Worm (Caenorhabditis elegans) whole organism, late embryonic: ENCODE results near the gene C17G10.7.

Source experiments
- F13H6.1 ChIP-seq: sonication (generic microtip); optimal IDR thresholded peaks from 2 replicates; lab custom pipeline; 2016; ENCODE audit warnings: missing genetic modification characterization, missing compliant biosample characterization
- K09A11.1 ChIP-seq: sonication (generic microtip); optimal IDR thresholded peaks from 2 replicates; lab custom pipeline; 2017; ENCODE audit warnings: antibody characterized with exemption, mild to moderate bottlenecking, missing genetic modification characterization, missing compliant biosample characterization; ENCODE audit not compliant: insufficient read depth
- T23F11.4 ChIP-seq: fragments of 200-800 bp; sonication (Bioruptor generic); optimal IDR thresholded peaks from 2 replicates; lab custom pipeline; 2018; ENCODE audit warnings: mild to moderate bottlenecking, missing genetic modification characterization, missing compliant biosample characterization
- Y22D7AL.16 ChIP-seq: sonication (generic microtip); optimal IDR thresholded peaks from 2 replicates; lab custom pipeline; 2016; ENCODE audit warnings: missing genetic modification characterization, missing compliant biosample characterization
- ahr-1 ChIP-seq: sonication (generic microtip); optimal IDR thresholded peaks from 2 replicates; lab custom pipeline; 2016; ENCODE audit warnings: missing genetic modification characterization, missing compliant biosample characterization
- ama-1 ChIP-seq: fragments of 150-350 bp; optimal IDR thresholded peaks from 2 replicates; lab custom pipeline; 2014
- ceh-14 ChIP-seq: sonication (generic microtip); optimal IDR thresholded peaks from 2 replicates; lab custom pipeline; 2016; ENCODE audit warnings: missing genotype, missing genetic modification characterization, missing compliant biosample characterization
- ceh-18 ChIP-seq: sonication (generic microtip); optimal IDR thresholded peaks from 2 replicates; lab custom pipeline; 2016; ENCODE audit warnings: missing genetic modification characterization, missing compliant biosample characterization
- ceh-19 ChIP-seq: fragments of 200-800 bp; sonication (Bioruptor generic); optimal IDR thresholded peaks from 2 replicates; lab custom pipeline; 2018; ENCODE audit warnings: mild to moderate bottlenecking, missing genetic modification characterization, missing compliant biosample characterization
- ceh-22 ChIP-seq: sonication (generic microtip); optimal IDR thresholded peaks from 2 replicates; lab custom pipeline; 2017; ENCODE audit warnings: missing biosample characterization, missing genetic modification characterization
- ceh-31 ChIP-seq: sonication (generic microtip); optimal IDR thresholded peaks from 2 replicates; lab custom pipeline; 2016; ENCODE audit warnings: missing genetic modification characterization, missing compliant biosample characterization
- ceh-34 ChIP-seq: sonication (generic microtip); optimal IDR thresholded peaks from 2 replicates; lab custom pipeline; 2016; ENCODE audit warnings: mild to moderate bottlenecking, missing genetic modification characterization, missing compliant biosample characterization
- ceh-48 ChIP-seq: sonication (generic microtip); optimal IDR thresholded peaks from 2 replicates; lab custom pipeline; 2016; ENCODE audit warnings: missing genetic modification characterization, inconsistent platforms, missing compliant biosample characterization
- che-1 ChIP-seq: sonication (generic microtip); optimal IDR thresholded peaks from 2 replicates; lab custom pipeline; 2016; ENCODE audit warnings: mild to moderate bottlenecking, missing genetic modification characterization, missing compliant biosample characterization
- dmd-4 ChIP-seq: sonication (generic microtip); optimal IDR thresholded peaks from 2 replicates; lab custom pipeline; 2016; ENCODE audit warnings: borderline replicate concordance, missing genetic modification characterization, missing compliant biosample characterization
- elt-2 ChIP-seq: sonication (generic microtip); optimal IDR thresholded peaks from 2 replicates; lab custom pipeline; 2016; ENCODE audit warnings: missing genetic modification reagents, missing genetic modification characterization, missing compliant biosample characterization
- elt-4 ChIP-seq: sonication (generic microtip); optimal IDR thresholded peaks from 2 replicates; lab custom pipeline; 2016; ENCODE audit warnings: missing genetic modification characterization, missing compliant biosample characterization
- fax-1 ChIP-seq: sonication (generic microtip); optimal IDR thresholded peaks from 2 replicates; lab custom pipeline; 2016; ENCODE audit warnings: missing genotype, missing genetic modification characterization, missing compliant biosample characterization
- fkh-10 ChIP-seq: fragments of 150-350 bp; optimal IDR thresholded peaks from 2 replicates; lab custom pipeline; 2014; ENCODE audit warnings: missing biosample characterization, missing genetic modification reagents, missing genetic modification characterization
- gmeb-2 ChIP-seq: sonication (generic microtip); optimal IDR thresholded peaks from 2 replicates; lab custom pipeline; 2016; ENCODE audit warnings: missing genetic modification characterization, inconsistent platforms, missing compliant biosample characterization
- hlh-13 ChIP-seq: fragments of 200-800 bp; sonication (Bioruptor generic); optimal IDR thresholded peaks from 2 replicates; lab custom pipeline; 2018; ENCODE audit warnings: mild to moderate bottlenecking, missing genetic modification characterization, missing compliant biosample characterization
- hlh-15 ChIP-seq: sonication (generic microtip); optimal IDR thresholded peaks from 2 replicates; lab custom pipeline; 2016; ENCODE audit warnings: missing genetic modification characterization, missing compliant biosample characterization
- hlh-6 ChIP-seq: sonication (generic microtip); optimal IDR thresholded peaks from 2 replicates; lab custom pipeline; 2016; ENCODE audit warnings: missing genotype, missing genetic modification characterization, missing compliant biosample characterization
- hlh-8 ChIP-seq: sonication (generic microtip); optimal IDR thresholded peaks from 2 replicates; lab custom pipeline; 2016; ENCODE audit warnings: missing genotype, missing genetic modification characterization, missing compliant biosample characterization
- lim-6 ChIP-seq: sonication (generic microtip); optimal IDR thresholded peaks from 2 replicates; lab custom pipeline; 2016; ENCODE audit warnings: missing genetic modification characterization, missing compliant biosample characterization
- lin-11 ChIP-seq: fragments of 200-800 bp; sonication (Bioruptor generic); optimal IDR thresholded peaks from 2 replicates; lab custom pipeline; 2018; ENCODE audit warnings: mild to moderate bottlenecking, missing genetic modification characterization, missing compliant biosample characterization
- mec-3 ChIP-seq: sonication (generic microtip); optimal IDR thresholded peaks from 2 replicates; lab custom pipeline; 2016; ENCODE audit warnings: borderline replicate concordance, missing genetic modification characterization, missing compliant biosample characterization
- nhr-232 ChIP-seq: sonication (generic microtip); optimal IDR thresholded peaks from 2 replicates; lab custom pipeline; 2016; ENCODE audit warnings: missing genetic modification characterization, missing compliant biosample characterization
- odd-2 ChIP-seq: sonication (generic microtip); optimal IDR thresholded peaks from 2 replicates; lab custom pipeline; 2017; ENCODE audit warnings: antibody characterized with exemption, mild to moderate bottlenecking, missing genetic modification characterization, missing compliant biosample characterization
- pag-3 ChIP-seq: sonication (generic microtip); optimal IDR thresholded peaks from 2 replicates; lab custom pipeline; 2016; ENCODE audit warnings: missing compliant biosample characterization, missing genetic modification characterization, borderline replicate concordance
- pat-9 ChIP-seq: fragments of 200-800 bp; sonication (Bioruptor generic); optimal IDR thresholded peaks from 2 replicates; lab custom pipeline; 2018; ENCODE audit warnings: mild to moderate bottlenecking, missing genetic modification characterization, moderate library complexity, missing compliant biosample characterization
- pax-1 ChIP-seq: fragments of 150-350 bp; optimal IDR thresholded peaks from 2 replicates; lab custom pipeline; 2014; ENCODE audit warnings: missing biosample characterization, missing genetic modification characterization
- pha-4 ChIP-seq: fragments of 150-350 bp; optimal IDR thresholded peaks from 2 replicates; lab custom pipeline; 2018; ENCODE audit warnings: missing biosample characterization, missing genetic modification reagents, missing genetic modification characterization
- pqm-1 ChIP-seq: sonication (generic microtip); optimal IDR thresholded peaks from 2 replicates; lab custom pipeline; 2016; ENCODE audit warnings: missing genetic modification characterization, missing compliant biosample characterization
- ref-2 ChIP-seq: sonication (generic microtip); optimal IDR thresholded peaks from 2 replicates; lab custom pipeline; 2016; ENCODE audit warnings: missing genetic modification characterization, missing compliant biosample characterization
- rnt-1 ChIP-seq: sonication (generic microtip); optimal IDR thresholded peaks from 2 replicates; lab custom pipeline; 2016; ENCODE audit warnings: missing genetic modification characterization, missing compliant biosample characterization
- sdc-2 ChIP-seq: sonication (generic microtip); optimal IDR thresholded peaks from 2 replicates; lab custom pipeline; 2016; ENCODE audit warnings: missing genotype, missing genetic modification characterization, missing compliant biosample characterization
- sox-2 ChIP-seq: fragments of 200-800 bp; sonication (Bioruptor generic); IDR thresholded peaks from 2 replicates; pipeline ENCODE4 v1.3.6; 2022; ENCODE audit warnings: missing genetic modification reagents, missing genetic modification characterization, missing compliant biosample characterization
- sox-4 ChIP-seq: sonication (generic microtip); optimal IDR thresholded peaks from 2 replicates; lab custom pipeline; 2017; ENCODE audit warnings: mild to moderate bottlenecking, missing genetic modification characterization, inconsistent platforms, missing compliant biosample characterization
- tbx-2 ChIP-seq: sonication (generic microtip); optimal IDR thresholded peaks from 2 replicates; lab custom pipeline; 2016; ENCODE audit warnings: missing genetic modification characterization, missing compliant biosample characterization
- tbx-7 ChIP-seq: sonication (generic microtip); optimal IDR thresholded peaks from 2 replicates; lab custom pipeline; 2016; ENCODE audit warnings: missing genotype, missing genetic modification characterization, missing compliant biosample characterization
- unc-42 ChIP-seq: sonication (generic microtip); optimal IDR thresholded peaks from 2 replicates; lab custom pipeline; 2016; ENCODE audit warnings: missing genotype, missing genetic modification characterization, missing compliant biosample characterization
- unc-86 ChIP-seq: sonication (generic microtip); optimal IDR thresholded peaks from 2 replicates; lab custom pipeline; 2016; ENCODE audit warnings: missing genetic modification characterization, missing compliant biosample characterization
- zip-5 ChIP-seq: sonication (generic microtip); optimal IDR thresholded peaks from 2 replicates; lab custom pipeline; 2016; ENCODE audit warnings: missing genetic modification characterization, missing compliant biosample characterization
- ztf-16 ChIP-seq: sonication (generic microtip); optimal IDR thresholded peaks from 2 replicates; lab custom pipeline; 2017; ENCODE audit warnings: missing genetic modification characterization, missing compliant biosample characterization

C17G10.7 gene

DNA sequence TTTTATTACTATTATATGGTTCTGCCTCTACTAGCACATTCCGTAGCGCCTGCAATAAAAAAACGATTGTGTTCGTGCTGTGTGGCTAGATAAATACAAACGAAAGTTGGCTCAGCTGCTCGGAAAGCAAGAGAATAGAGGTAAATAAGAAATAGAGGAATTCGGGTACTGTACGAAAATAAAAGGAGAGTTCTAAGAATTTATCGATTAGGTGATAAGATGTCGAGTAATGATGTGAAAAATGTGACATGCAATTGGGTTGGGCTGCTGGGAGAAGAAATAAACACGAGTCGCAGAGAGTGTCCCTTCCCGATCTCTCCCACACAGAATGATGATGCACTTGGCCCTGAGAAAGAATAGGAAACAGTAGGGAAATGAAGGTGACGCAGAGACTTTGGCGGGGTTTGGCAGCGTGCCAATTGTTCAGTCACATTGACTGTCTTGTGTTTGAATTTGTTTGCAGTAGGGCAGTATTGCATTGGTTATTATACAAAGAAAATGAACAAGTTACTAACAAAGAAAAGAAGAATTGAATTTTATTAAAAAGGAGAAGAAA, 14.2 kb downstream of the C17G10.7 start, which contains the start of gene cdc-14 (continued):
- peak; percentile 81 for TF ChIP-seq ceh-18 (tag; lab: Kevin White, UChicago)
- no peak for TF ChIP-seq pqm-1 (tag; lab: Kevin White, UChicago)
- TF ChIP-seq elt-2: peak; percentile 57
- TF ChIP-seq sox-4: no peak
- TF ChIP-seq tbx-2 (tag; lab: Kevin White, UChicago): peak; percentile 76
- TF ChIP-seq mec-3 (tag; lab: Kevin White, UChicago): no peak
- no peak for TF ChIP-seq dmd-4 (tag; lab: Kevin White, UChicago)
- no peak for TF ChIP-seq hlh-13
- no peak for TF ChIP-seq che-1 (tag; lab: Kevin White, UChicago)
- TF ChIP-seq lin-11 (tag; lab: Kevin White, UChicago): no peak
- TF ChIP-seq fkh-10: no peak
- TF ChIP-seq ceh-34 (tag; lab: Kevin White, UChicago): peak; percentile 69
- peak; percentile 65 for TF ChIP-seq ceh-31
- no peak for TF ChIP-seq ama-1 (lab: Kevin White, UChicago)
- TF ChIP-seq sdc-2 (tag; lab: Kevin White, UChicago): peak; percentile 33

DNA sequence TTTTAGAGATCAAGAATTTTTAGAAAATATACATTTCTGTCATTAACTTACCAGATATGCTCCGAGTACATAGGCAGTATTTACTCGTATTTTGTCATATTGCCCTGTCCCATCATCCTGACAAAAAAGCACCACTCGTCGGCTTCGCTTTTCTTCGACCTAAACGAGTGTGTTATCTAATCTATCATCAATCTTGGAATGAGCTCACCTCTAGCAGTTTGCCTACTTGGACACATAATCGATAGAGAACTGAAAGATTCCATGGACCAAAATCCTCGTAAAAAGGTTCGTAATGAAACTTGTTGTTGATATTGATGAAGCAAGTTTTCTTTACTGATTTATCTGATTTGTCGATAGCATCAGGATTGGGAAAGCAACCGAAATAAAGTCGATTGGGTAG, 14.8 kb downstream of the C17G10.7 start:
- TF ChIP-seq lim-6 (tag; lab: Kevin White, UChicago): no peak
- no peak for TF ChIP-seq nhr-232 (tag; lab: Kevin White, UChicago)
- no peak for TF ChIP-seq che-1 (tag; lab: Kevin White, UChicago)
- TF ChIP-seq T23F11.4 (GFP tag; lab: Kevin White, UChicago): no peak
- TF ChIP-seq pax-1 (tag; lab: Kevin White, UChicago): no peak
- TF ChIP-seq pat-9: no peak
- TF ChIP-seq sdc-2 (tag; lab: Kevin White, UChicago): no peak
- no peak for TF ChIP-seq ztf-16 (tag; lab: Kevin White, UChicago)
- TF ChIP-seq ref-2 (tag; lab: Kevin White, UChicago): no peak
- no peak for TF ChIP-seq tbx-7 (tag; lab: Kevin White, UChicago)
- no peak for TF ChIP-seq hlh-6 (tag; lab: Kevin White, UChicago)
- TF ChIP-seq hlh-15 (tag; lab: Kevin White, UChicago): no peak
- no peak for TF ChIP-seq ama-1 (lab: Kevin White, UChicago)
- TF ChIP-seq ahr-1 (tag; lab: Kevin White, UChicago): no peak
- TF ChIP-seq elt-4: no peak
- no peak for TF ChIP-seq ceh-48 (tag; lab: Kevin White, UChicago)
- no peak for TF ChIP-seq F13H6.1
- no peak for TF ChIP-seq ceh-22 (tag; lab: Kevin White, UChicago)

DNA sequence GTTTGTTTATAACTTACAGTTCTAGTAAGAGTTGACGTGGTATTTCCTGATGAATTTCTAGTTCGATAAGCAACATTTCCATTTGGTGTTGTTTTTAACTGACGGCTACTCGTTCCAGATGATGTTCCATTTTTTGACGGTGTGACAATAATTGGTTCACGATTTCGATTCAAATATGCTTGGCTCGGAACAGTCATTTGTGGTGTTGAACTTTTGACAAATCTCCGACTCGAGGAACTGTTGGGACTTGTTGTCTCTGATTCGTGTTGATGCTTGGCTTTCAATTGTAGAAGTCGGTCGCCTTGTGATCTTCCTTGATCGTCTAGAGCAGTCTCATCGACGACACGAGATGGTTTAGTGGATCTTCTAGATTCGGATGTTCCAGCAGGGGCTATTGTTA, 16.1 kb downstream of the C17G10.7 start:
- TF ChIP-seq unc-86: no peak
- no peak for TF ChIP-seq hlh-13
- no peak for TF ChIP-seq rnt-1 (tag; lab: Kevin White, UChicago)
- no peak for TF ChIP-seq gmeb-2
- no peak for TF ChIP-seq pag-3 (tag; lab: Kevin White, UChicago)
- TF ChIP-seq sox-2 (GFP tag; lab: Robert Waterston, UW): no peak
- no peak for TF ChIP-seq ceh-14 (tag; lab: Kevin White, UChicago)
- TF ChIP-seq ceh-19 (GFP tag; lab: Kevin White, UChicago): no peak
- TF ChIP-seq fax-1: no peak
- no peak for TF ChIP-seq ceh-18 (tag; lab: Kevin White, UChicago)
- no peak for TF ChIP-seq odd-2

DNA sequence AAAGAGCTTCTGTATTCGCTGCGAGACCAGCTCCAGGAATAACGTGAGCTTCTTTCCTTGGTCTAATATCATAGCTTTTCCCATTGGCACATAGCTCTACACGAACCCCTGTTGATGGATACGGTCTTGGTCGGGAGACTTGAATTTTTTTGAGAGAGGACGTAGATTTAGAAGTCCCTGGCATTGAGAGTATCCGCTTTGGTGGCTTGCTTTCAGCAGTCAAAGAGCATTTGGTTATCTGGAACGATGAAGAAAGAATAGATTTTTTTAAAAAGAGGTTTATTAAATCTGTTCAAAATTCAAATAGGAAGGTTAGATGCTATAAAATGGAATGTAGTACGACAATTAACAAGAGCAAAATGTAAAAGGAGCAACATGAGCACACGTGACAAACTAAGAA, 18.0 kb downstream of the C17G10.7 start, which contains the start of gene C17G10.13:
C17G10.13 (minus strand) TSS at position 101 of the 400 bp plus-strand sequence.
- TF ChIP-seq unc-42 (tag; lab: Kevin White, UChicago): no peak
- no peak for TF ChIP-seq ref-2 (tag; lab: Kevin White, UChicago)
- TF ChIP-seq elt-4: no peak
- no peak for TF ChIP-seq fkh-10
- no peak for TF ChIP-seq hlh-6 (tag; lab: Kevin White, UChicago)
- TF ChIP-seq odd-2: no peak
- TF ChIP-seq hlh-8 (tag; lab: Kevin White, UChicago): no peak
- TF ChIP-seq ceh-19 (GFP tag; lab: Kevin White, UChicago): no peak
- no peak for TF ChIP-seq zip-5
- TF ChIP-seq ceh-14 (tag; lab: Kevin White, UChicago): no peak
- no peak for TF ChIP-seq sox-2 (GFP tag; lab: Robert Waterston, UW)
- no peak for TF ChIP-seq pqm-1 (tag; lab: Kevin White, UChicago)
- no peak for TF ChIP-seq K09A11.1 (tag; lab: Kevin White, UChicago)
- no peak for TF ChIP-seq ceh-48 (tag; lab: Kevin White, UChicago)
- TF ChIP-seq Y22D7AL.16 (tag; lab: Kevin White, UChicago): no peak
- no peak for TF ChIP-seq ama-1 (lab: Kevin White, UChicago)
- no peak for TF ChIP-seq pha-4
- TF ChIP-seq tbx-2 (tag; lab: Kevin White, UChicago): no peak
